Fruit fly (Drosophila melanogaster) Kc167 (cell line): ENCODE data around the gene CG4766.

Source experiments
- Myc ChIP-seq: fragments of >200 bp; optimal IDR thresholded peaks from 2 replicates; lab custom pipeline; 2017; ENCODE audit warnings: missing external identifiers
- Sin3A ChIP-seq: fragments of >200 bp; optimal IDR thresholded peaks from 2 replicates; lab custom pipeline; 2018; ENCODE audit warnings: missing external identifiers
- h ChIP-seq: fragments of >200 bp; optimal IDR thresholded peaks from 3 replicates; lab custom pipeline; 2018; ENCODE audit warnings: missing external identifiers
- psq ChIP-seq: fragments of >200 bp; optimal IDR thresholded peaks from 2 replicates; lab custom pipeline; 2017; ENCODE audit warnings: missing external identifiers
- ttk ChIP-seq: sonication (Bioruptor generic); optimal IDR thresholded peaks from 2 replicates; lab custom pipeline; 2017; ENCODE audit warnings: missing external identifiers

dm6 chrX:6007502-6007901 lies 6.9 kb upstream of the CG4766 start:
- TF ChIP-seq psq (no peak), h (no peak), Myc (no peak), ttk (no peak), Sin3A (no peak)
